Worm (Caenorhabditis elegans): ENCODE measurements around the gene sdz-13.

Gene sdz-13

ce11 chrIV:10851833-10852232, 27.6 kb downstream of the sdz-13 start, which contains the start of gene T11G6.4:
Gene T11G6.4 (minus strand): TSS chrIV:10851933.
- TF ChIP-seq ama-1 (optimal IDR thresholded peaks at IDR 0.05) = no peak
- peak; percentile 70 for TF ChIP-seq aha-1 (tag)

ce11 chrIV:10851136-10851535, 28.3 kb downstream of the sdz-13 start:
- TF ChIP-seq nhr-25 (tag; optimal IDR thresholded peaks at IDR 0.05; ENCODE audit: borderline replicate concordance, insufficient read depth) (no peak), unc-62 (GFP tag; optimal IDR thresholded peaks at IDR 0.05 in 1 of 2) (peak in 1 of 2 experiments; percentile 50), unc-62 (tag; optimal IDR thresholded peaks at IDR 0.05) (no peak), snpc-4 (tag; optimal IDR thresholded peaks at IDR 0.05) (no peak)

ce11 chrIV:10842705-10843364, 36.6 kb downstream of the sdz-13 start, which contains the start of gene T11G6.5:
Gene T11G6.5 (minus strand): TSS chrIV:10842755.
- TF ChIP-seq daf-16 (GFP tag; optimal IDR thresholded peaks at IDR 0.05) (no peak), daf-16 (tag; optimal IDR thresholded peaks at IDR 0.05) (peak; percentile 7), ceh-82 (tag; optimal IDR thresholded peaks at IDR 0.05) (no peak), nhr-48 (tag; optimal IDR thresholded peaks at IDR 0.05) (no peak), hmg-1.1 (GFP tag; IDR thresholded peaks at IDR 0.05) (peak; percentile 49), ceh-20 (GFP tag; IDR thresholded peaks at IDR 0.05) (no peak), dmd-6 (GFP tag; IDR thresholded peaks at IDR 0.05) (peak; percentile 25; the same call in 1 of the 2 replicates), lin-13 (GFP tag; optimal IDR thresholded peaks at IDR 0.05) (peak; percentile 4), gei-8 (GFP tag; optimal IDR thresholded peaks at IDR 0.05) (no peak), mdl-1 (tag; optimal IDR thresholded peaks at IDR 0.05) (peak; percentile 24 to 35), dve-1 (tag; optimal IDR thresholded peaks at IDR 0.05; ENCODE audit: insufficient read depth) (peak; percentile 26), aha-1 (tag) (peak; percentile 89), ama-1 (optimal IDR thresholded peaks at IDR 0.05) (peak; percentile 12), ZK337.2 (GFP tag; IDR thresholded peaks at IDR 0.05) (no peak), mep-1 (tag; optimal IDR thresholded peaks at IDR 0.05) (peak; percentile 35), lin-38 (GFP tag; IDR thresholded peaks at IDR 0.05) (peak; percentile 25; the same call in 1 of the 2 replicates), lsy-2 (tag; optimal IDR thresholded peaks at IDR 0.05) (peak in 1 of 2 experiments; percentile 95), dpl-1 (GFP tag; optimal IDR thresholded peaks at IDR 0.05) (peak; percentile 36), hlh-11 (tag; optimal IDR thresholded peaks at IDR 0.05) (peak; percentile 14), mes-2 (tag; optimal IDR thresholded peaks at IDR 0.05; ENCODE audit: poor library complexity, severe bottlenecking) (peak; percentile 58), mxl-3 (GFP tag; optimal IDR thresholded peaks at IDR 0.05) (peak; percentile 60), egl-27 (tag; optimal IDR thresholded peaks at IDR 0.05) (no peak), hlh-30 (tag; optimal IDR thresholded peaks at IDR 0.05; ENCODE audit: insufficient read depth) (peak; percentile 89)

ce11 chrIV:10842232-10842631, 37.2 kb downstream of the sdz-13 start:
- no peak for TF ChIP-seq egl-43 (GFP tag; IDR thresholded peaks at IDR 0.05)
- no peak for TF ChIP-seq nhr-76 (tag; optimal IDR thresholded peaks at IDR 0.05)
- TF ChIP-seq snpc-1.2 (GFP tag; IDR thresholded peaks at IDR 0.05) = 0 out of 2 replicates have a peak, but pooled peaks have one; percentile 38
- no peak for TF ChIP-seq zfp-2 (tag; optimal IDR thresholded peaks at IDR 0.05)
- 0 out of 2 replicates have a peak, but pooled peaks have one; percentile 33 for TF ChIP-seq arid-1 (GFP tag; conservative IDR thresholded peaks at IDR 0.05)
- TF ChIP-seq unc-62 (GFP tag; optimal IDR thresholded peaks at IDR 0.05 in 1 of 2) = peak in 1 of 2 experiments; percentile 3
- no peak for TF ChIP-seq unc-62 (tag; optimal IDR thresholded peaks at IDR 0.05)
- no peak for TF ChIP-seq ceh-82 (tag; optimal IDR thresholded peaks at IDR 0.05)
- no peak for TF ChIP-seq nhr-10 (tag; optimal IDR thresholded peaks at IDR 0.05)
- TF ChIP-seq Y75B8A.6 (GFP tag; IDR thresholded peaks at IDR 0.05) = 0 out of 2 replicates have a peak, but pooled peaks have one; percentile 26
- TF ChIP-seq daf-8 (GFP tag; IDR thresholded peaks at IDR 0.05) = no peak
- no peak for TF ChIP-seq duxl-1 (tag; optimal IDR thresholded peaks at IDR 0.05; ENCODE audit: poor library complexity)
- no peak for TF ChIP-seq F26F4.8 (GFP tag; conservative IDR thresholded peaks at IDR 0.05)
- TF ChIP-seq lsy-2 (tag; optimal IDR thresholded peaks at IDR 0.05) = peak in 1 of 2 experiments; percentile 23
- TF ChIP-seq jun-1 (tag; optimal IDR thresholded peaks at IDR 0.05) = no peak
- no peak for TF ChIP-seq sdz-12 (GFP tag; optimal IDR thresholded peaks at IDR 0.05)
- no peak for TF ChIP-seq R02D3.7 (tag; optimal IDR thresholded peaks at IDR 0.05)
- no peak for TF ChIP-seq spr-3 (GFP tag; optimal IDR thresholded peaks at IDR 0.05)
- no peak for TF ChIP-seq nhr-42 (GFP tag; IDR thresholded peaks at IDR 0.05)
- TF ChIP-seq ZK337.2 (GFP tag; IDR thresholded peaks at IDR 0.05) = no peak
- TF ChIP-seq zfp-3 (GFP tag; conservative IDR thresholded peaks at IDR 0.05) = no peak
- TF ChIP-seq lin-38 (GFP tag; IDR thresholded peaks at IDR 0.05) = 0 out of 2 replicates have a peak, but pooled peaks have one; percentile 22
- TF ChIP-seq nhr-48 (tag; optimal IDR thresholded peaks at IDR 0.05) = no peak
- TF ChIP-seq T20F7.1 (GFP tag; optimal IDR thresholded peaks at IDR 0.05) = no peak

All from whole organism, L4 larva.